Worm (Caenorhabditis elegans) whole organism, midembryonic: ENCODE data around the gene H04M03.12.

ENCODE experiments used
- cog-1 ChIP-seq: sonication (generic microtip); optimal IDR thresholded peaks from 2 replicates; lab custom pipeline; 2016; ENCODE audit warnings: missing genetic modification characterization, missing compliant biosample characterization
- flt-1 ChIP-seq: fragments of 200-800 bp; sonication (Bioruptor generic); IDR thresholded peaks from 2 replicates; pipeline ENCODE4 v1.3.6; 2022; ENCODE audit warnings: missing genetic modification characterization, missing compliant biosample characterization
- klf-2 ChIP-seq: fragments of 200-800 bp; sonication (Bioruptor generic); conservative IDR thresholded peaks from 2 replicates; pipeline ENCODE4 v1.3.6; 2022; ENCODE audit warnings: missing genetic modification reagents, missing genetic modification characterization, missing compliant biosample characterization
- med-1 ChIP-seq: sonication (generic microtip); optimal IDR thresholded peaks from 2 replicates; lab custom pipeline; 2017; ENCODE audit warnings: missing genetic modification characterization, mild to moderate bottlenecking, missing compliant biosample characterization, antibody characterized with exemption, missing genetic modification reagents; ENCODE audit not compliant: insufficient read depth
- ref-1 ChIP-seq: fragments of 200-800 bp; sonication (Bioruptor generic); conservative IDR thresholded peaks from 2 replicates; pipeline ENCODE4 v1.3.6; 2022; ENCODE audit warnings: missing genetic modification reagents, missing genetic modification characterization, missing compliant biosample characterization
- tab-1 ChIP-seq: fragments of 200-800 bp; sonication (Bioruptor generic); IDR thresholded peaks from 2 replicates; pipeline ENCODE4 v1.3.6; 2022; ENCODE audit warnings: missing genetic modification characterization, missing compliant biosample characterization
- ztf-29 ChIP-seq: fragments of 200-800 bp; sonication (Bioruptor generic); IDR thresholded peaks from 2 replicates; pipeline ENCODE4 v1.3.6; 2022; ENCODE audit warnings: missing genetic modification reagents, missing genetic modification characterization, missing compliant biosample characterization

- TF ChIP-seq cog-1 (tag; lab: Kevin White, UChicago) (no peak), med-1 (GFP tag; lab: Kevin White, UChicago) (no peak), flt-1 (GFP tag; lab: Robert Waterston, UW) (no peak), ztf-29 (GFP tag; lab: Robert Waterston, UW) (no peak), ref-1 (no peak), tab-1 (GFP tag; lab: Robert Waterston, UW) (no peak), klf-2 (GFP tag; lab: Robert Waterston, UW) (no peak)
Observed at ce11 chrIV:5884500-5884899, 18.7 kb downstream of the H04M03.12 start, which contains the start of gene H04M03.11.
